Fruit fly (Drosophila melanogaster) whole organism, embryonic: ENCODE results near the gene Myo95E.

Source experiments
- BEAF-32 ChIP-seq: fragments of 200-800 bp; sonication (Bioruptor generic); optimal IDR thresholded peaks from 3 replicates; lab custom pipeline; 2017; ENCODE audit warnings: missing biosample characterization, missing genetic modification characterization, mild to moderate bottlenecking, moderate library complexity, missing genetic modification reagents
- Blimp-1 ChIP-seq: fragments of 200-800 bp; sonication (Bioruptor generic); optimal IDR thresholded peaks from 3 replicates; lab custom pipeline; 2018; ENCODE audit warnings: missing biosample characterization, missing genetic modification characterization, mild to moderate bottlenecking, moderate library complexity, missing genetic modification reagents
- CG11456 ChIP-seq: fragments of 200-800 bp; sonication (Bioruptor generic); IDR thresholded peaks from 3 replicates; pipeline ENCODE4 v1.3.6; 2022; ENCODE audit warnings: missing biosample characterization, missing genetic modification characterization
- CG12071 ChIP-seq: fragments of 200-800 bp; sonication (Bioruptor generic); optimal IDR thresholded peaks from 3 replicates; lab custom pipeline; 2018; ENCODE audit warnings: missing biosample characterization, mild to moderate bottlenecking, missing genetic modification characterization
- CG12104 ChIP-seq: fragments of 200-800 bp; sonication (Bioruptor generic); optimal IDR thresholded peaks from 3 replicates; lab custom pipeline; 2016; ENCODE audit warnings: missing biosample characterization, missing genetic modification characterization
- CG12155 ChIP-seq: fragments of 200-800 bp; sonication (Bioruptor generic); optimal IDR thresholded peaks from 3 replicates; lab custom pipeline; 2016; ENCODE audit warnings: missing biosample characterization, missing genetic modification characterization
- CG1602 ChIP-seq: fragments of 200-800 bp; sonication (Bioruptor generic); optimal IDR thresholded peaks from 3 replicates; lab custom pipeline; 2016; ENCODE audit warnings: missing biosample characterization, missing genetic modification characterization
- CG17328 ChIP-seq: fragments of 200-800 bp; sonication (Bioruptor generic); IDR thresholded peaks from 2 replicates; pipeline ENCODE4 v1.3.6; 2022; ENCODE audit warnings: missing biosample characterization, missing genetic modification characterization
- CG17829 ChIP-seq: fragments of 200-800 bp; optimal IDR thresholded peaks from 2 replicates; lab custom pipeline; 2019; ENCODE audit warnings: missing biosample characterization, mild to moderate bottlenecking, missing genetic modification characterization, moderate library complexity
- CG2889 ChIP-seq: fragments of 200-800 bp; sonication (Bioruptor generic); IDR thresholded peaks from 3 replicates; pipeline ENCODE4 v1.3.6; 2022; ENCODE audit warnings: missing biosample characterization, missing genetic modification characterization
- CG31441 ChIP-seq: fragments of 200-800 bp; sonication (Bioruptor generic); IDR thresholded peaks from 2 replicates; pipeline ENCODE4 v1.3.6; 2022; ENCODE audit warnings: missing biosample characterization, missing genetic modification characterization
- CG3281 ChIP-seq: fragments of 200-800 bp; sonication (Bioruptor generic); optimal IDR thresholded peaks from 3 replicates; lab custom pipeline; 2017; ENCODE audit warnings: missing biosample characterization, mild to moderate bottlenecking, missing genetic modification characterization
- CG33213 ChIP-seq: fragments of 200-800 bp; sonication (Bioruptor generic); optimal IDR thresholded peaks from 3 replicates; lab custom pipeline; 2016; ENCODE audit warnings: missing biosample characterization, missing genetic modification characterization
- CG4404 ChIP-seq: fragments of 200-800 bp; sonication (Bioruptor generic); IDR thresholded peaks from 2 replicates; pipeline ENCODE4 v1.3.6; 2022; ENCODE audit warnings: missing biosample characterization, missing genetic modification characterization
- CG9215 ChIP-seq: fragments of 200-800 bp; sonication (Bioruptor generic); IDR thresholded peaks from 2 replicates; pipeline ENCODE4 v1.3.6; 2022; ENCODE audit warnings: missing biosample characterization, missing genetic modification characterization
- CG9932 ChIP-seq: fragments of 200-800 bp; sonication (Bioruptor generic); IDR thresholded peaks from 2 replicates; pipeline ENCODE4 v1.3.6; 2022; ENCODE audit warnings: missing biosample characterization, missing genetic modification characterization
- Dip2 ChIP-seq: fragments of 200-800 bp; sonication (Bioruptor generic); IDR thresholded peaks from 2 replicates; pipeline ENCODE4 v1.3.6; 2022; ENCODE audit warnings: missing biosample characterization, missing genetic modification characterization
- Drgx ChIP-seq: fragments of 200-800 bp; sonication (Bioruptor generic); IDR thresholded peaks from 2 replicates; pipeline ENCODE4 v1.3.6; 2022; ENCODE audit warnings: missing biosample characterization, missing genetic modification characterization
- Eip74EF ChIP-seq, 2 experiments: fragments of 200-800 bp in 1 of 2; fragments of >200 bp in 1 of 2; sonication (Bioruptor generic) in 1 of 2; optimal IDR thresholded peaks; 2 replicates each; lab custom pipeline; 2017 to 2019; ENCODE audit warnings: missing biosample characterization in 2 of 2, missing genetic modification characterization in 2 of 2, mild to moderate bottlenecking in 1 of 2, moderate library complexity in 1 of 2
- H15 ChIP-seq: fragments of 200-800 bp; sonication (Bioruptor generic); IDR thresholded peaks from 3 replicates; pipeline ENCODE4 v1.3.6; 2022; ENCODE audit warnings: missing biosample characterization, missing genetic modification characterization
- Hey ChIP-seq: fragments of 200-800 bp; sonication (Bioruptor generic); optimal IDR thresholded peaks from 3 replicates; lab custom pipeline; 2018; ENCODE audit warnings: missing biosample characterization, mild to moderate bottlenecking, missing genetic modification characterization
- Hmr ChIP-seq: fragments of 200-800 bp; sonication (Bioruptor generic); optimal IDR thresholded peaks from 3 replicates; lab custom pipeline; 2017; ENCODE audit warnings: mild to moderate bottlenecking, missing biosample characterization, missing genetic modification reagents, missing genetic modification characterization
- Hr3 ChIP-seq: fragments of 200-800 bp; sonication (Bioruptor generic); optimal IDR thresholded peaks from 3 replicates; lab custom pipeline; 2016; ENCODE audit warnings: missing biosample characterization, missing genetic modification characterization
- Hr51 ChIP-seq, 2 experiments: fragments of 200-800 bp; sonication (Bioruptor generic); optimal IDR thresholded peaks; 2 replicates in 1 of 2; 3 replicates in 1 of 2; lab custom pipeline; 2016 to 2018; ENCODE audit warnings: missing biosample characterization in 2 of 2, missing genetic modification characterization in 2 of 2, mild to moderate bottlenecking in 1 of 2, moderate library complexity in 1 of 2
- Mes4 ChIP-seq: fragments of 200-800 bp; sonication (Bioruptor generic); optimal IDR thresholded peaks from 2 replicates; lab custom pipeline; 2016; ENCODE audit warnings: missing biosample characterization, missing genetic modification characterization
- Pdp1 ChIP-seq, 2 experiments: fragments of 200-800 bp; sonication (Bioruptor generic); optimal IDR thresholded peaks; 3 replicates each; lab custom pipeline; 2016; ENCODE audit warnings: missing biosample characterization in 2 of 2, missing genetic modification characterization in 2 of 2, mild to moderate bottlenecking in 1 of 2, moderate library complexity in 1 of 2
- Ptx1 ChIP-seq: fragments of 200-800 bp; sonication (Bioruptor generic); IDR thresholded peaks from 2 replicates; pipeline ENCODE4 v1.3.6; 2022; ENCODE audit warnings: missing biosample characterization, missing genetic modification characterization
- Rx ChIP-seq: fragments of 200-800 bp; sonication (Bioruptor generic); IDR thresholded peaks from 2 replicates; pipeline ENCODE4 v1.3.6; 2022; ENCODE audit warnings: missing biosample characterization, missing genetic modification characterization
- abd-A ChIP-seq: fragments of 200-800 bp; sonication (Bioruptor generic); optimal IDR thresholded peaks from 3 replicates; lab custom pipeline; 2019; ENCODE audit warnings: missing biosample characterization, mild to moderate bottlenecking, missing genetic modification characterization, moderate library complexity
- az2 ChIP-seq: fragments of 200-800 bp; sonication (Bioruptor generic); optimal IDR thresholded peaks from 3 replicates; lab custom pipeline; 2016; ENCODE audit warnings: missing biosample characterization, missing genetic modification characterization
- bbx ChIP-seq: fragments of 200-800 bp; sonication (Bioruptor generic); IDR thresholded peaks from 2 replicates; pipeline ENCODE4 v1.3.6; 2022; ENCODE audit warnings: missing biosample characterization, missing genetic modification characterization; ENCODE audit not compliant: partially characterized antibody
- chinmo ChIP-seq: fragments of 200-800 bp; sonication (Bioruptor generic); IDR thresholded peaks from 4 replicates; pipeline ENCODE4 v1.3.6; 2022; ENCODE audit warnings: missing biosample characterization, missing genetic modification characterization; ENCODE audit not compliant: partially characterized antibody
- crc ChIP-seq: fragments of 200-800 bp; sonication (Bioruptor generic); optimal IDR thresholded peaks from 2 replicates; lab custom pipeline; 2016; ENCODE audit warnings: missing biosample characterization, missing genetic modification characterization
- crp ChIP-seq, 2 experiments: fragments of 200-800 bp; sonication (Bioruptor generic); optimal IDR thresholded peaks; 2 replicates in 1 of 2; 3 replicates in 1 of 2; lab custom pipeline; 2017; ENCODE audit warnings: missing biosample characterization in 2 of 2, missing genetic modification characterization in 2 of 2, mild to moderate bottlenecking in 1 of 2, moderate library complexity in 1 of 2
- dan ChIP-seq: fragments of 200-800 bp; sonication (Bioruptor generic); IDR thresholded peaks from 2 replicates; pipeline ENCODE4 v1.3.6; 2022; ENCODE audit warnings: missing biosample characterization, missing genetic modification characterization
- dm ChIP-seq: fragments of 200-800 bp; sonication (Bioruptor generic); optimal IDR thresholded peaks from 3 replicates; lab custom pipeline; 2016; ENCODE audit warnings: missing biosample characterization, missing genetic modification characterization
- esg ChIP-seq: fragments of 200-800 bp; sonication (Bioruptor generic); conservative IDR thresholded peaks from 2 replicates; pipeline ENCODE4 v1.3.6; 2022; ENCODE audit warnings: missing biosample characterization, missing genetic modification characterization
- fd3F ChIP-seq: fragments of 200-800 bp; sonication (Bioruptor generic); optimal IDR thresholded peaks from 2 replicates; lab custom pipeline; 2018; ENCODE audit warnings: missing biosample characterization, mild to moderate bottlenecking, missing genetic modification characterization, moderate library complexity
- fru ChIP-seq: fragments of >200 bp; optimal IDR thresholded peaks from 2 replicates; lab custom pipeline; 2017
- hkb ChIP-seq, 2 experiments: fragments of 200-800 bp in 1 of 2; fragments of >200 bp in 1 of 2; sonication (Bioruptor generic) in 1 of 2; IDR thresholded peaks in 1 of 2; optimal IDR thresholded peaks in 1 of 2; 2 replicates each; pipeline versions ENCODE4 v1.3.6 to Lab custom; 2017 to 2022; ENCODE audit warnings: missing biosample characterization in 1 of 2, missing genetic modification characterization in 1 of 2
- mirr ChIP-seq: fragments of 200-800 bp; sonication (Bioruptor generic); optimal IDR thresholded peaks from 3 replicates; lab custom pipeline; 2018; ENCODE audit warnings: missing biosample characterization, mild to moderate bottlenecking, missing genetic modification characterization
- sna ChIP-seq: fragments of 200-800 bp; sonication (Bioruptor generic); IDR thresholded peaks from 2 replicates; pipeline ENCODE4 v1.3.6; 2022; ENCODE audit warnings: missing biosample characterization, missing genetic modification characterization; ENCODE audit not compliant: partially characterized antibody
- ssp ChIP-seq: fragments of 200-800 bp; sonication (Bioruptor generic); IDR thresholded peaks from 2 replicates; pipeline ENCODE4 v1.3.6; 2022; ENCODE audit warnings: missing biosample characterization, missing genetic modification characterization
- ttk ChIP-seq: fragments of 200-800 bp; sonication (Bioruptor generic); IDR thresholded peaks from 2 replicates; pipeline ENCODE4 v2.1.2; 2022; ENCODE audit warnings: missing biosample characterization, missing genetic modification characterization
- tx ChIP-seq: fragments of 200-800 bp; sonication (Bioruptor generic); optimal IDR thresholded peaks from 2 replicates; lab custom pipeline; 2016; ENCODE audit warnings: missing biosample characterization, missing genetic modification characterization
- unpg ChIP-seq: fragments of 200-800 bp; sonication (Bioruptor generic); optimal IDR thresholded peaks from 3 replicates; lab custom pipeline; 2018; ENCODE audit warnings: missing biosample characterization, mild to moderate bottlenecking, missing genetic modification characterization, moderate library complexity
- usp ChIP-seq: fragments of >200 bp; optimal IDR thresholded peaks from 2 replicates; lab custom pipeline; 2017; ENCODE audit warnings: missing biosample characterization, missing genetic modification characterization

Gene Myo95E

DNA sequence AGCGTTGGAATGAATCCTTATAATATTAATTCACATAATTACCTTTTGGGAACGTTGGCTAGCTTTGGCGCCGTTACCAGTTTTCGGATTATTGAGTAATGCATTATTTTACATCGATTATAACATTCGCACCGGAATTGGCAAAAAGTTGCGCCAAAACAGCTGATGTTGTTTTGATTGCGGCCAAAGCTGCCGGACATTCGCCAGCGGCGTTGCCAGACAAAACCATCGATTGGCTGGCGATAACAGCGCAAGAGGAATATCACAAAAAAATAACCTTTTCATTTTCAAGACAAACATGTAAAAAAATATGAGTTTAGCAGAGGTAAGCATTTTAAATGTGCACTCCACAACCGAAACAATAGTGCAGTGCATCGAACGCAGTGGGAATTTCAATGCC lies 31.2 kb downstream of the Myo95E start, which contains the start of the genes GatB and Tsc1 (continued):
- TF ChIP-seq crp (GFP tag; optimal IDR thresholded peaks at IDR 0.05; lab: Kevin White, UChicago): peak; percentile 67 to 95
- TF ChIP-seq BEAF-32 (GFP tag; lab: Kevin White, UChicago): peak; percentile 59
- TF ChIP-seq CG11456: no peak
- no peak for TF ChIP-seq Drgx (GFP tag; lab: Robert Waterston, UW)

DNA sequence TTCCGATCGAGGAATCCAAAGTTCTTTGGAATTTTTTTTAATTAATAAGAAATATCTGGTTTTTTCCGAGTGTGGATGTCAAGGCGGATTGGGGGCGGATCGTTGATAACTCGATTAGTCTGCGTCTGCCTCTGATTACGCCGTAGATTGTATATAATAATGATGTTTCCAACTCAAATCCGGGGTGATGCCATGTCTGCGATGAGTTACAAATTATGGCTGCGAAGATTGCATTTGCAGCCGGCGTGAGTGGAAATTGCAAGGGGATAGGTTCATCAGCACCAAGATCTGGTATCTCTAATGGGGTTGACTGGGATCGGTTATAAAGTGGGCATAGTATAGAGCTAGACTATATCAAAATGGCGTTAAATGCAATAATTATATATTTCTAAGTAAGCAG lies 38.9 kb downstream of the Myo95E start:
- TF ChIP-seq CG17829 (tag; lab: Kevin White, UChicago) (no peak), hkb (optimal IDR thresholded peaks at IDR 0.05; lab: Kevin White, UChicago) (no peak), hkb (GFP tag; IDR thresholded peaks at IDR 0.05; lab: Robert Waterston, UW) (no peak), CG1602 (no peak), mirr (GFP tag; lab: Kevin White, UChicago) (no peak), Ptx1 (GFP tag; lab: Robert Waterston, UW) (no peak), Mes4 (GFP tag; lab: Kevin White, UChicago) (no peak), CG12155 (GFP tag; lab: Kevin White, UChicago) (no peak), CG9215 (GFP tag; lab: Robert Waterston, UW) (no peak), Hmr (GFP tag; lab: Kevin White, UChicago) (no peak), CG31441 (GFP tag; lab: Robert Waterston, UW) (no peak), CG17328 (no peak), CG2889 (GFP tag; lab: Robert Waterston, UW) (no peak), usp (no peak), CG33213 (GFP tag; lab: Kevin White, UChicago) (no peak), Hr51 (GFP tag; optimal IDR thresholded peaks at IDR 0.05; lab: Kevin White, UChicago) (no peak), CG12104 (GFP tag; lab: Kevin White, UChicago) (no peak), dan (no peak), sna (GFP tag; lab: Robert Waterston, UW) (no peak), H15 (no peak), ttk (GFP tag; lab: Robert Waterston, UW) (no peak)

DNA sequence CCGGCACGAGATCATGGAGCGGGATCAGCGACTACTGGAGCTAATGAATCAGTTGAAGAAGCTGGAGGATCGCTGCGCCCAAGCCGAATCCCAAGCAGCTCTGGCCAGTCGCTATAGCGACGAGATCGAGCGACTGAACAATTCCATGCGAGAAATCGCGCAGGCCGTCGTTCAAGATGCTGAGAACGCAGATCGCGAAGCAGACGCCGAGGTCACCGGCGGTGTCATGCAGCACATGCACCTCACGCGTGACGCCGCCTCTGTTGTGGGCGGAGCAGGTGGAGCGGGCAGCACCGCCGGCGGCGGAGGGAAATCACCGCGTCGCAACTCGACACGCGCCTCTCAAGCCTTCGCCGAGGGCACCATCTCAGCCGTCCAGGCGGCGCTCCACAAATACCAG lies 39.6 kb downstream of the Myo95E start:
- TF ChIP-seq Dip2 (GFP tag; lab: Robert Waterston, UW) (0 out of 2 replicates have a peak, but pooled peaks have one; percentile 5), fd3F (no peak), CG4404 (GFP tag; lab: Robert Waterston, UW) (0 out of 2 replicates have a peak, but pooled peaks have one; percentile 11), CG9932 (GFP tag; lab: Robert Waterston, UW) (no peak), CG11456 (0 out of 3 replicates have a peak, but pooled peaks have one; percentile 15)

DNA sequence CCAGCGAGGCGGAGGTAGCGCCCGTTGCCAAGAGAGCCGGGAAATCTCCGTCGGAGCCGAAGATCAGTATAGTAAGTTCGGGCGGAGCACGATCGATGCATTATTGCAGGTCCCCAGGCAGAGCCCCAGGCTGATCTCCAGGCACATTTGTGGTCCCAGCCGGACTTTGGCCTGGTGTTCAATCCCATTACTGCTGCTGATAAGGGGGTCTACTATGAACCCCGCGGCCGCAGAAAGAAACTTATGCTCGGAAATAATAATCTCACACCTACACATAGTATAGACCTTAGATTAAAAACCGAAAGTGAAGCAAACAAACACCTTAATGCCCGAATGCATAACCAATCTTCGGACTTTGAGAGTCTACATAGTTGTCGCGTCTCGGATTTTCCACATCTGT lies 44.3 kb downstream of the Myo95E start:
- no peak for TF ChIP-seq Hey (tag; lab: Kevin White, UChicago)
- TF ChIP-seq abd-A (tag; lab: Kevin White, UChicago): no peak
- TF ChIP-seq CG12071: no peak
- no peak for TF ChIP-seq bbx (GFP tag; lab: Robert Waterston, UW)
- TF ChIP-seq CG3281: no peak
- TF ChIP-seq unpg: no peak
- no peak for TF ChIP-seq Rx (GFP tag; lab: Robert Waterston, UW)
- TF ChIP-seq az2: no peak
- no peak for TF ChIP-seq Blimp-1 (GFP tag; lab: Kevin White, UChicago)
- no peak for TF ChIP-seq esg (GFP tag; lab: Robert Waterston, UW)
- no peak for TF ChIP-seq fru
- TF ChIP-seq ssp: no peak
- TF ChIP-seq tx: no peak
- no peak for TF ChIP-seq Hr3
- peak; percentile 74; the same call in 1 of the 4 replicates for TF ChIP-seq chinmo
- TF ChIP-seq CG9932 (GFP tag; lab: Robert Waterston, UW): no peak
- TF ChIP-seq dm: no peak
- TF ChIP-seq Eip74EF (GFP tag; optimal IDR thresholded peaks at IDR 0.05; lab: Kevin White, UChicago): no peak
- TF ChIP-seq crc (GFP tag; lab: Kevin White, UChicago): no peak
- TF ChIP-seq Pdp1 (GFP tag; optimal IDR thresholded peaks at IDR 0.05; lab: Kevin White, UChicago): peak in 1 of 2 experiments; percentile 48
